Worm (Caenorhabditis elegans): ENCODE results near the gene Y12A6A.1.
A peak's percentile ranks its signal among the peaks of the same experiment; 100 is the strongest.

The Y12A6A.1 gene

ce11 chrX:13632245-13632644 is 10.7 kb upstream of the Y12A6A.1 start:
- TF ChIP-seq elt-1 (tag; optimal IDR thresholded peaks at IDR 0.05) (no peak), egl-5 (tag; optimal IDR thresholded peaks at IDR 0.05) (peak; percentile 49)

DNA sequence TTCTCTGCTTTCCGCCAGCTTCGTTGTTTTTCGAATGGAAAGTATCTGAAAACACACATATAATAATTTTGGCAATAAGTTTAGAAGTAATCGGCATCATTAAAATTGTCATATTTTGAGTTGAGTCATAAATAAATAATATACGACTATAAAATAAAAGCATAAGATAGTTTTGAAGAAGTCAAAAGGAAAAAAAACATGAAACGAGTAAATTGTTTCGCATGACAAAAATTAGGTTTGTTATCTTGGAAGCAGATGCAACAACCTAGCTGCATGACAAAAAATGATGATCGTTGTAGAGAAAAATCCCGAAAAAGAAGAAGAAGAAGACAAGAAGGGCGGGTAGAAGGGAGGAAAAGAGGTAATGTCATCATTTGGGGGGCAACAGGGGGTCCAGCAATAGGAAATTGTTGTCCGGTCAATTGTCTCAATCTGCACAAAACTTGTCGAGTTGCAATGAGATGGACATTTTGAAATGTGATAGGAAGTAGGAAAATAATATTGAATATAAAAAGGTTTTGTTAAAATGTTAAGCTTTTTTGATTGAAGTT is 9.7 kb upstream of the Y12A6A.1 start, which contains the start of gene nlg-1:
TSS of gene nlg-1 (minus strand) at position 51 of the 551 bp plus-strand sequence.
- TF ChIP-seq fkh-10 (GFP tag; optimal IDR thresholded peaks at IDR 0.05), result peak; percentile 59
- no peak for TF ChIP-seq nhr-43 (tag; optimal IDR thresholded peaks at IDR 0.05; ENCODE audit: poor library complexity, severe bottlenecking)

- TF ChIP-seq lin-15B (tag; optimal IDR thresholded peaks at IDR 0.05), result no peak
- no peak for TF ChIP-seq egl-27 (tag; optimal IDR thresholded peaks at IDR 0.05)
- no peak for TF ChIP-seq nfya-1 (tag; optimal IDR thresholded peaks at IDR 0.05; ENCODE audit: insufficient read depth)
- no peak for TF ChIP-seq ceh-9 (tag; optimal IDR thresholded peaks at IDR 0.05)
- TF ChIP-seq elt-2 (tag; optimal IDR thresholded peaks at IDR 0.05), result no peak
- TF ChIP-seq mdl-1 (tag; optimal IDR thresholded peaks at IDR 0.05), result no peak
- no peak for TF ChIP-seq nhr-25 (tag; optimal IDR thresholded peaks at IDR 0.05)
These were observed 3.0 kb downstream of the Y12A6A.1 start, which contains the start of gene nlp-53 for ce11 chrX:13618574-13618973. TSS of gene nlp-53 (plus strand) at chrX:13618874.

- TF ChIP-seq egl-27 (tag; optimal IDR thresholded peaks at IDR 0.05) (no peak), fkh-2 (tag; optimal IDR thresholded peaks at IDR 0.05) (no peak), elt-2 (tag; optimal IDR thresholded peaks at IDR 0.05) (no peak), unc-62 (GFP tag; optimal IDR thresholded peaks at IDR 0.05) (no peak), nhr-43 (tag; optimal IDR thresholded peaks at IDR 0.05; ENCODE audit: poor library complexity, severe bottlenecking) (no peak), mdl-1 (tag; optimal IDR thresholded peaks at IDR 0.05) (no peak), nhr-237 (tag; optimal IDR thresholded peaks at IDR 0.05) (no peak), eor-1 (tag; optimal IDR thresholded peaks at IDR 0.05) (no peak), pqm-1 (tag; optimal IDR thresholded peaks at IDR 0.05) (no peak), R02D3.7 (tag; optimal IDR thresholded peaks at IDR 0.05) (no peak), sea-2 (GFP tag; optimal IDR thresholded peaks at IDR 0.05) (no peak), ztf-4 (tag; optimal IDR thresholded peaks at IDR 0.05) (no peak), nhr-12 (tag; optimal IDR thresholded peaks at IDR 0.05) (no peak)
These were observed 6.3 kb downstream of the Y12A6A.1 start for ce11 chrX:13615181-13615580.

DNA sequence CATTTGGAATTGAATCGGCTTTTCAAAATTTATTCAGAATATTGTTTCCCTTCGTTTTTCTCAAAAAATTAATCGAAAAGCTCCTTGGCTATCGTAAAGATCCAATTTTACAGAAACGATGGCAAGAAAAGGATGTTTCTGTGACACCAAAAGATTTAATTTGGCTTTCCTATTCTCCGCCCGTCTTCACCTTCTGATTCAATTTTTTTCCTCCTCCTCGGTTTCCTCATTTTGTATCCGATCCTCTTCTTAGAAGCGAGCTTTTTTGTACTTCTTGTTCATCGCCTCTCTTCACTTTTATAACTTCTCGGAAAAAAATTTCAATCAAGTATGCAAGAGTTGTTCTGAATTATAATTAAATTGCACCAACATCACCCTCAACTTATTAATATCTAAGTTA is 11.5 kb downstream of the Y12A6A.1 start:
- TF ChIP-seq fkh-10 (GFP tag; optimal IDR thresholded peaks at IDR 0.05), result peak; percentile 52
- no peak for TF ChIP-seq eor-1 (tag; optimal IDR thresholded peaks at IDR 0.05)

- TF ChIP-seq nhr-28 (tag; optimal IDR thresholded peaks at IDR 0.05), result no peak
- TF ChIP-seq unc-39 (tag; optimal IDR thresholded peaks at IDR 0.05), result no peak
- no peak for TF ChIP-seq nfya-1 (tag; optimal IDR thresholded peaks at IDR 0.05; ENCODE audit: insufficient read depth)
- TF ChIP-seq ceh-16 (tag; optimal IDR thresholded peaks at IDR 0.05), result no peak
- TF ChIP-seq ZK546.5 (tag; optimal IDR thresholded peaks at IDR 0.05), result no peak
- no peak for TF ChIP-seq fkh-2 (tag; optimal IDR thresholded peaks at IDR 0.05)
- no peak for TF ChIP-seq snpc-4 (tag; optimal IDR thresholded peaks at IDR 0.05)
These were observed 15.7 kb downstream of the Y12A6A.1 start for ce11 chrX:13605854-13606253.

ce11 chrX:13604946-13605617 is 16.4 kb downstream of the Y12A6A.1 start, which contains the start of gene F54B11.9:
TSS of gene F54B11.9 (plus strand) at chrX:13605567.
- TF ChIP-seq nhr-11 (tag; optimal IDR thresholded peaks at IDR 0.05) (no peak), unc-39 (tag; optimal IDR thresholded peaks at IDR 0.05) (no peak), ceh-82 (tag; optimal IDR thresholded peaks at IDR 0.05) (no peak), nhr-43 (tag; optimal IDR thresholded peaks at IDR 0.05; ENCODE audit: poor library complexity, severe bottlenecking) (no peak), nhr-23 (tag; optimal IDR thresholded peaks at IDR 0.05) (no peak), aly-2 (tag; optimal IDR thresholded peaks at IDR 0.05) (no peak), mml-1 (tag; optimal IDR thresholded peaks at IDR 0.05) (no peak), R02D3.7 (tag; optimal IDR thresholded peaks at IDR 0.05) (no peak), ceh-16 (tag; optimal IDR thresholded peaks at IDR 0.05) (no peak), nhr-237 (tag; optimal IDR thresholded peaks at IDR 0.05) (no peak), nhr-25 (tag; optimal IDR thresholded peaks at IDR 0.05) (no peak), tbx-2 (tag; optimal IDR thresholded peaks at IDR 0.05) (no peak), nhr-12 (tag; optimal IDR thresholded peaks at IDR 0.05) (no peak)
